Fruit fly (Drosophila melanogaster): ENCODE results near the gene Coq3.

Coq3 gene

dm6 chr2L:21162875-21163274 lies 4.5 kb upstream of the Coq3 start, which contains the start of gene Nbr:
TSS of gene Nbr (minus strand) at chr2L:21163083.
- TF ChIP-seq CG33017 (tag; optimal IDR thresholded peaks at IDR 0.05): no peak
- TF ChIP-seq bab1 (GFP tag; optimal IDR thresholded peaks at IDR 0.05): peak; percentile 45
- no peak for TF ChIP-seq Crg-1 (GFP tag; optimal IDR thresholded peaks at IDR 0.05)
- TF ChIP-seq tj (GFP tag; optimal IDR thresholded peaks at IDR 0.05): peak; percentile 61

- TF ChIP-seq CG1620 (GFP tag; optimal IDR thresholded peaks at IDR 0.05): peak; percentile 83
- TF ChIP-seq pad (GFP tag; optimal IDR thresholded peaks at IDR 0.05): peak; percentile 63
- peak; percentile 67 for TF ChIP-seq CG12768 (GFP tag; optimal IDR thresholded peaks at IDR 0.05)
- no peak for TF ChIP-seq CG7045 (GFP tag; optimal IDR thresholded peaks at IDR 0.05)
- TF ChIP-seq Hr96 (GFP tag; optimal IDR thresholded peaks at IDR 0.05): no peak
- peak; percentile 64 for TF ChIP-seq toe (GFP tag; optimal IDR thresholded peaks at IDR 0.05)
- TF ChIP-seq CG33017 (tag; optimal IDR thresholded peaks at IDR 0.05): peak; percentile 29
- peak; percentile 62 for TF ChIP-seq CG7101 (tag; optimal IDR thresholded peaks at IDR 0.05)
- TF ChIP-seq Clk (GFP tag; optimal IDR thresholded peaks at IDR 0.05): peak; percentile 59
- TF ChIP-seq CG11617 (GFP tag; optimal IDR thresholded peaks at IDR 0.05): peak; percentile 2
- TF ChIP-seq Mnt (GFP tag; optimal IDR thresholded peaks at IDR 0.05): peak; percentile 90
- TF ChIP-seq Crg-1 (GFP tag; optimal IDR thresholded peaks at IDR 0.05): peak; percentile 76
- no peak for TF ChIP-seq bab1 (GFP tag; optimal IDR thresholded peaks at IDR 0.05)
Measured at dm6 chr2L:21156156-21157040, 2.0 kb downstream of the Coq3 start, which contains the start of the genes Mpp6 and E2f2. TSS of gene Mpp6 (plus strand) at chr2L:21156288. TSS of gene E2f2 (minus strand) at chr2L:21156749.

dm6 chr2L:21153844-21154243 lies 4.6 kb downstream of the Coq3 start:
- TF ChIP-seq bab1 (GFP tag; optimal IDR thresholded peaks at IDR 0.05): peak; percentile 22
- TF ChIP-seq CG7045 (GFP tag; optimal IDR thresholded peaks at IDR 0.05): no peak

dm6 chr2L:21149053-21149452 lies 9.4 kb downstream of the Coq3 start:
- TF ChIP-seq CG1620 (GFP tag; optimal IDR thresholded peaks at IDR 0.05) (peak; percentile 1), pad (GFP tag; optimal IDR thresholded peaks at IDR 0.05) (peak; percentile 43), Mnt (GFP tag; optimal IDR thresholded peaks at IDR 0.05) (no peak), Crg-1 (GFP tag; optimal IDR thresholded peaks at IDR 0.05) (no peak)

dm6 chr2L:21148242-21148641 lies 10.2 kb downstream of the Coq3 start, which contains the start of gene del:
TSS of gene del (minus strand) at chr2L:21148546.
- TF ChIP-seq cnc (optimal IDR thresholded peaks at IDR 0.05) (no peak), bab1 (GFP tag; optimal IDR thresholded peaks at IDR 0.05) (no peak), CG33017 (tag; optimal IDR thresholded peaks at IDR 0.05) (no peak), CG12768 (GFP tag; optimal IDR thresholded peaks at IDR 0.05) (no peak), CG14711 (tag; optimal IDR thresholded peaks at IDR 0.05) (no peak), tj (GFP tag; optimal IDR thresholded peaks at IDR 0.05) (no peak), CG5204 (GFP tag; optimal IDR thresholded peaks at IDR 0.05) (no peak), CG1620 (GFP tag; optimal IDR thresholded peaks at IDR 0.05) (no peak), kay (GFP tag; ENCODE audit: borderline replicate concordance) (no peak), pad (GFP tag; optimal IDR thresholded peaks at IDR 0.05) (no peak), Crg-1 (GFP tag; optimal IDR thresholded peaks at IDR 0.05) (no peak), CG11617 (GFP tag; optimal IDR thresholded peaks at IDR 0.05) (no peak), Mnt (GFP tag; optimal IDR thresholded peaks at IDR 0.05) (no peak), Hr96 (GFP tag; optimal IDR thresholded peaks at IDR 0.05) (no peak), CG7045 (GFP tag; optimal IDR thresholded peaks at IDR 0.05) (no peak)

- TF ChIP-seq CG14711 (tag; optimal IDR thresholded peaks at IDR 0.05) (peak; percentile 27), Crg-1 (GFP tag; optimal IDR thresholded peaks at IDR 0.05) (no peak), Clk (GFP tag; optimal IDR thresholded peaks at IDR 0.05) (no peak), CG1620 (GFP tag; optimal IDR thresholded peaks at IDR 0.05) (peak; percentile 27), cnc (optimal IDR thresholded peaks at IDR 0.05) (no peak), CG5204 (GFP tag; optimal IDR thresholded peaks at IDR 0.05) (no peak), CG7101 (tag; optimal IDR thresholded peaks at IDR 0.05) (no peak), CG7045 (GFP tag; optimal IDR thresholded peaks at IDR 0.05) (no peak), cic (GFP tag; optimal IDR thresholded peaks at IDR 0.05) (no peak), Mnt (GFP tag; optimal IDR thresholded peaks at IDR 0.05) (peak; percentile 98), toe (GFP tag; optimal IDR thresholded peaks at IDR 0.05) (peak; percentile 72), CG11617 (GFP tag; optimal IDR thresholded peaks at IDR 0.05) (no peak), CG33017 (tag; optimal IDR thresholded peaks at IDR 0.05) (no peak), bab1 (GFP tag; optimal IDR thresholded peaks at IDR 0.05) (no peak), pad (GFP tag; optimal IDR thresholded peaks at IDR 0.05) (no peak), CG12768 (GFP tag; optimal IDR thresholded peaks at IDR 0.05) (no peak), Hr96 (GFP tag; optimal IDR thresholded peaks at IDR 0.05) (no peak), kay (GFP tag; ENCODE audit: borderline replicate concordance) (no peak), tj (GFP tag; optimal IDR thresholded peaks at IDR 0.05) (no peak), ovo (GFP tag; optimal IDR thresholded peaks at IDR 0.05) (no peak)
Measured at dm6 chr2L:21142972-21143385, 15.4 kb downstream of the Coq3 start, which contains the start of gene pths. TSS of gene pths (plus strand) at chr2L:21143229.

dm6 chr2L:21142501-21142849 lies 15.9 kb downstream of the Coq3 start:
- TF ChIP-seq tj (GFP tag; optimal IDR thresholded peaks at IDR 0.05): peak; percentile 63
- no peak for TF ChIP-seq CG33017 (tag; optimal IDR thresholded peaks at IDR 0.05)
- peak; percentile 80 for TF ChIP-seq kay (GFP tag; ENCODE audit: borderline replicate concordance)
